Fruit fly (Drosophila melanogaster): ENCODE measurements around the gene CG14947.
A peak's percentile ranks its signal among the peaks of the same experiment; 100 is the strongest.

CG14947 gene

dm6 chr2L:12075850-12076249 is at the start of gene CG14947 (continued):
- peak; percentile 20 for TF ChIP-seq CG9139 (GFP tag; optimal IDR thresholded peaks at IDR 0.05)
- no peak for TF ChIP-seq acj6 (GFP tag; optimal IDR thresholded peaks at IDR 0.05)

DNA sequence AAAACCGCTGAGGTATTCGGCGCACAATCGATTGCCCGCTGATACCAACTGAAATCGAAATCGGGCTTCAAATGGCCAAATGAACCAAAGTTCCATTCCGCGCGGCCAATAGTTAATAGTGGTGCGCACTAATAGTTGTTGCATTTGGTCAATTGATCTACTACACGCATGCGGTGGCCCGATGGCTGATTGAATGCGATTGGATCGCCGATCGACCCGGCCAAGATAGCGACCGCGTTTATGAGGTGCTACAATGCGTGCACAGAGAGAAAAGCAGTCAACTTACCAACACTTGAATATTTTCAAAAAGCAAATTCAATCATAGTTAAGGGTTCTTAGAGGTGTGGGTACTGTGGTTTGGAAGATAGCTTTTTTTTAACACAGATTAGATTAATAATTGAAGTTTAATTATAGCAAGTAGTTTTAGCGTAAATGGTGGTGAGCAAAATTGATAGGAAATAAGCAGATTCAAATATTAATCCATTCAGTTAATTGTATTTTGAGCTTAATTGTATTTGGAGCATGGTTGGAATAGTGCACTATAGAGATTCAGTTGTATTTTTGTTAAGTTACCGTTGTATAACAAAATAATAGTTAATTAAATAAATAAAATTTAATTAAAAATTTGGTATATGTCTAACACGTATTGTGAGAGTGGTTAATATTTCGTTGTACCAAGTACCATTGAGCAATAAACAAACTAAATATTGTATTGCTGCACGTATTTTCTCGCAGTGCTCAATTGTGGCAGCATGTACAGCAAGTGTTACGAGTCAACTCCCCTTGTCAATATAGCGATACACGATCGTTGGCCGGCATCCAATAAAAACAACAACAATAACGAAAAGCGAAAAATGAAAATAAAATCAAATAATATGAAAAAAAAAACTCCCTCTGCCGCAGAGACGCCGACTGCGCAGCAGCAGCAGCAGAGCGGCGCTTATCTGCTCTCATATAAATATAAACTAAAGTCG is 49.2 kb upstream of the CG14947 start:
- no peak for TF ChIP-seq fkh (GFP tag; optimal IDR thresholded peaks at IDR 0.05)
- TF ChIP-seq Hr4 (GFP tag; optimal IDR thresholded peaks at IDR 0.05): peak; percentile 50
- TF ChIP-seq salr (GFP tag; optimal IDR thresholded peaks at IDR 0.05): peak; percentile 47 to 88
- peak; percentile 65 for TF ChIP-seq CG6854 (GFP tag; optimal IDR thresholded peaks at IDR 0.05)
- peak; percentile 81 for TF ChIP-seq Hr39 (GFP tag; optimal IDR thresholded peaks at IDR 0.05)
- peak; percentile 67 for TF ChIP-seq CG16779 (tag; optimal IDR thresholded peaks at IDR 0.05)
- peak; percentile 50 for TF ChIP-seq CG8319 (GFP tag; optimal IDR thresholded peaks at IDR 0.05)
- TF ChIP-seq CG8119 (GFP tag; IDR thresholded peaks at IDR 0.05): peak; percentile 69; the same call in 2 of the 3 replicates
- TF ChIP-seq CG31627 (GFP tag; optimal IDR thresholded peaks at IDR 0.05): peak; percentile 74
- peak; percentile 91 for TF ChIP-seq CG9139 (GFP tag; optimal IDR thresholded peaks at IDR 0.05)
- TF ChIP-seq CG10631 (GFP tag; optimal IDR thresholded peaks at IDR 0.05): peak; percentile 82
- peak; percentile 84 for TF ChIP-seq CG4318 (GFP tag; optimal IDR thresholded peaks at IDR 0.05)
- TF ChIP-seq Blimp-1 (GFP tag; optimal IDR thresholded peaks at IDR 0.05): peak; percentile 58
- TF ChIP-seq CG3032 (tag; optimal IDR thresholded peaks at IDR 0.05): peak; percentile 78
- TF ChIP-seq Lpt (GFP tag; optimal IDR thresholded peaks at IDR 0.05): no peak
- TF ChIP-seq lz (GFP tag; optimal IDR thresholded peaks at IDR 0.05): peak; percentile 75
- peak; percentile 40 for TF ChIP-seq cyc (GFP tag; optimal IDR thresholded peaks at IDR 0.05)
- peak; percentile 43 for TF ChIP-seq Sox102F (GFP tag; optimal IDR thresholded peaks at IDR 0.05)
- TF ChIP-seq ss (GFP tag; optimal IDR thresholded peaks at IDR 0.05): peak; percentile 91 to 92
- TF ChIP-seq Sox15 (GFP tag; optimal IDR thresholded peaks at IDR 0.05): peak; percentile 73
- TF ChIP-seq fd59A (GFP tag; optimal IDR thresholded peaks at IDR 0.05): peak; percentile 71
- TF ChIP-seq Eip75B (GFP tag; optimal IDR thresholded peaks at IDR 0.05): peak; percentile 1
- TF ChIP-seq CG34406 (GFP tag; optimal IDR thresholded peaks at IDR 0.05): peak; percentile 84
- TF ChIP-seq CG15336 (GFP tag; IDR thresholded peaks at IDR 0.05): peak; percentile 67
- TF ChIP-seq CG6276 (GFP tag; optimal IDR thresholded peaks at IDR 0.05): peak; percentile 86
- peak; percentile 79 for TF ChIP-seq acj6 (GFP tag; optimal IDR thresholded peaks at IDR 0.05)
- no peak for TF ChIP-seq CG7368 (GFP tag; optimal IDR thresholded peaks at IDR 0.05)
- TF ChIP-seq spab (GFP tag; optimal IDR thresholded peaks at IDR 0.05): peak; percentile 75
- TF ChIP-seq CG10669 (GFP tag; optimal IDR thresholded peaks at IDR 0.05): peak; percentile 70
- TF ChIP-seq eg (GFP tag; IDR thresholded peaks at IDR 0.05): peak; percentile 91
- peak; percentile 85 for TF ChIP-seq CG6808 (GFP tag; optimal IDR thresholded peaks at IDR 0.05)
- TF ChIP-seq dac (GFP tag; optimal IDR thresholded peaks at IDR 0.05): no peak
- TF ChIP-seq CG11294 (GFP tag; IDR thresholded peaks at IDR 0.05): peak; percentile 43
- peak; percentile 29 for TF ChIP-seq Eip93F (GFP tag; optimal IDR thresholded peaks at IDR 0.05)
- TF ChIP-seq esn (GFP tag; optimal IDR thresholded peaks at IDR 0.05): peak; percentile 84
- peak; percentile 91 for TF ChIP-seq Eip78C (GFP tag)
- TF ChIP-seq Smox (GFP tag; optimal IDR thresholded peaks at IDR 0.05): peak; percentile 65
- TF ChIP-seq CG3919 (GFP tag; optimal IDR thresholded peaks at IDR 0.05): peak; percentile 80
- peak; percentile 92 for TF ChIP-seq CG32006 (GFP tag; optimal IDR thresholded peaks at IDR 0.05)
- TF ChIP-seq pdm3 (GFP tag; optimal IDR thresholded peaks at IDR 0.05): peak; percentile 71
- peak; percentile 75 for TF ChIP-seq topi (GFP tag; optimal IDR thresholded peaks at IDR 0.05)
- TF ChIP-seq Ets21C (GFP tag; optimal IDR thresholded peaks at IDR 0.05): peak; percentile 62
- peak; percentile 68 for TF ChIP-seq vri (GFP tag; optimal IDR thresholded peaks at IDR 0.05)
- peak; percentile 56 for TF ChIP-seq Gug (GFP tag; IDR thresholded peaks at IDR 0.05)
- TF ChIP-seq svp (GFP tag): peak; percentile 87
- TF ChIP-seq Sox14 (GFP tag; optimal IDR thresholded peaks at IDR 0.05): peak; percentile 68
- peak; percentile 64 for TF ChIP-seq Met (GFP tag; optimal IDR thresholded peaks at IDR 0.05)

Measured in whole organism, prepupa.